Fruit fly (Drosophila melanogaster): Measurements from ENCODE around the gene Cpr31A.

DNA sequence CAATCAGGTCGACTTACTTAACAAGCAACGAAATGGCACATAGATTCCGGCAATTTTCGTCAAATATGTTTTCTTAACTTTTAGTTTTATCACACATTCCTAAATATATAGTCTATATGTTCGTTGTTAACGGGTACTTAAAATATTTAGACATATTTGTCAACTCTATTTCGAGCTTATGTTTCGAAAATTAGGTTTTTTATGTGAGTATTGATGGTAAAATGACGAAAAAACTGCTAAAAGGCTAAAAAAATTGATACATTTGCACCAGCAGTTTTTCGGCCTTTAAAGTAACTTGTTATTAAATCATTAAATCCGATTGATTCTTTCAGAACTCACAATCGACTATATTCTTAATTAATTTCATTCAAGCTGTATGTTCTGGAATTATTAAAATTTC lies 36.6 kb upstream of the Cpr31A start, which contains the start of gene CG13131:
- TF ChIP-seq dl (GFP tag; optimal IDR thresholded peaks at IDR 0.05; ENCODE audit: insufficient read depth in 1 of 2, partially characterized antibody in 2 of 2) (no peak), usp (GFP tag; optimal IDR thresholded peaks at IDR 0.05) (no peak), HLH106 (tag; optimal IDR thresholded peaks at IDR 0.05) (no peak), foxo (GFP tag; optimal IDR thresholded peaks at IDR 0.05) (no peak), Hr78 (GFP tag; optimal IDR thresholded peaks at IDR 0.05) (no peak)

Data from whole organism, wandering third instar larva.